ENCODE assay signal across 4 fruit fly cellular contexts in genomic region chr3R:12010202-12010824, dm6.
TF ChIP-seq lines count a peak whose summit lies in the region.

KLHL18 (minus strand) TSS chr3R:12010434.
GCC185 (plus strand) TSS chr3R:12010772.

TF ChIP-seq in whole organism, adult, 20 proteins besides CTCF, POLR2A, EP300 and RAD21 (continued from another document):
- TF ChIP-seq CG5204 (GFP tag; optimal IDR thresholded peaks at IDR 0.05; lab: Kevin White, UChicago) (peak; percentile 78), Crg-1 (GFP tag; optimal IDR thresholded peaks at IDR 0.05; lab: Kevin White, UChicago) (peak; percentile 72)
TF ChIP-seq in whole organism, adult: peak in this region for 18.

TF ChIP-seq in whole organism, embryonic, 481 proteins besides CTCF, POLR2A, EP300 and RAD21 (continued from another document and continues in another):
- TF ChIP-seq mld (GFP tag; IDR thresholded peaks at IDR 0.05; lab: Robert Waterston, UW; ENCODE audit: partially characterized antibody) (peak; percentile 19; the same call in 1 of the 3 replicates), Med (GFP tag; lab: Kevin White, UChicago) (peak; percentile 84), run (tag; optimal IDR thresholded peaks at IDR 0.05; lab: Kevin White, UChicago) (peak; percentile 18), Gsc (GFP tag; IDR thresholded peaks at IDR 0.05; lab: Robert Waterston, UW) (no peak), CG1603 (tag; optimal IDR thresholded peaks at IDR 0.05; lab: Kevin White, UChicago) (no peak), sna (GFP tag; IDR thresholded peaks at IDR 0.05; lab: Robert Waterston, UW; ENCODE audit: partially characterized antibody) (peak; percentile 69; the same call in 1 of the 2 replicates), CG18011 (GFP tag; optimal IDR thresholded peaks at IDR 0.05; lab: Kevin White, UChicago) (no peak), CG7963 (GFP tag; IDR thresholded peaks at IDR 0.05; lab: Robert Waterston, UW; ENCODE audit: partially characterized antibody) (no peak), Oli (tag; optimal IDR thresholded peaks at IDR 0.05; lab: Kevin White, UChicago) (peak; percentile 63), CG7372 (GFP tag; IDR thresholded peaks at IDR 0.05; lab: Robert Waterston, UW) (peak; percentile 64), CG4282 (GFP tag; optimal IDR thresholded peaks at IDR 0.05; lab: Kevin White, UChicago) (peak; percentile 22), row (GFP tag; IDR thresholded peaks at IDR 0.05; lab: Robert Waterston, UW) (peak; percentile 98), dmrt11E (tag; optimal IDR thresholded peaks at IDR 0.05; lab: Kevin White, UChicago) (peak; percentile 81), Chrac-16 (GFP tag; optimal IDR thresholded peaks at IDR 0.05; lab: Kevin White, UChicago) (peak; percentile 82), sisA (GFP tag; IDR thresholded peaks at IDR 0.05; lab: Robert Waterston, UW) (peak; percentile 78), HmgD (GFP tag; optimal IDR thresholded peaks at IDR 0.05; lab: Kevin White, UChicago) (peak; percentile 31), E2f1 (GFP tag; IDR thresholded peaks at IDR 0.05; lab: Robert Waterston, UW) (peak; percentile 43; the same call in 1 of the 2 replicates), toy (GFP tag; IDR thresholded peaks at IDR 0.05; lab: Robert Waterston, UW) (peak; percentile 9; the same call in 1 of the 2 replicates), HHEX (GFP tag; optimal IDR thresholded peaks at IDR 0.05; lab: Kevin White, UChicago) (peak; percentile 55), mirr (GFP tag; optimal IDR thresholded peaks at IDR 0.05; lab: Kevin White, UChicago) (no peak), scrt (GFP tag; optimal IDR thresholded peaks at IDR 0.05; lab: Kevin White, UChicago) (peak; percentile 52), Sry-δ (GFP tag; optimal IDR thresholded peaks at IDR 0.05; lab: Kevin White, UChicago) (peak; percentile 92), CG8089 (GFP tag; optimal IDR thresholded peaks at IDR 0.05; lab: Kevin White, UChicago) (peak; percentile 23), CG16813 (GFP tag; IDR thresholded peaks at IDR 0.05; lab: Robert Waterston, UW; ENCODE audit: partially characterized antibody) (peak; percentile 89), Dip2 (GFP tag; IDR thresholded peaks at IDR 0.05; lab: Robert Waterston, UW) (peak; percentile 36; the same call in 1 of the 2 replicates), TFAM (GFP tag; optimal IDR thresholded peaks at IDR 0.05; lab: Kevin White, UChicago) (no peak), fd3F (GFP tag; optimal IDR thresholded peaks at IDR 0.05; lab: Kevin White, UChicago) (peak; percentile 62), MBD-R2 (GFP tag; IDR thresholded peaks at IDR 0.05; lab: Robert Waterston, UW) (peak; percentile 82), sug (tag; optimal IDR thresholded peaks at IDR 0.05; lab: Kevin White, UChicago) (no peak), CG34376 (GFP tag; optimal IDR thresholded peaks at IDR 0.05; lab: Kevin White, UChicago) (no peak), CG13123 (GFP tag; optimal IDR thresholded peaks at IDR 0.05; lab: Kevin White, UChicago) (peak; percentile 30), CG16863 (GFP tag; optimal IDR thresholded peaks at IDR 0.05; lab: Kevin White, UChicago) (peak; percentile 49), CG43689 (GFP tag; IDR thresholded peaks at IDR 0.05; lab: Robert Waterston, UW) (no peak), vfl (GFP tag; optimal IDR thresholded peaks at IDR 0.05; lab: Kevin White, UChicago) (peak; percentile 63), CG34224 (GFP tag; IDR thresholded peaks at IDR 0.05; lab: Robert Waterston, UW; ENCODE audit: partially characterized antibody) (peak; percentile 62; the same call in 1 of the 3 replicates), CG11695 (GFP tag; IDR thresholded peaks at IDR 0.05; lab: Robert Waterston, UW) (0 out of 3 replicates have a peak, but pooled peaks have one; percentile 43), Dref (GFP tag; IDR thresholded peaks at IDR 0.05; lab: Robert Waterston, UW) (peak; percentile 66), az2 (GFP tag; optimal IDR thresholded peaks at IDR 0.05; lab: Kevin White, UChicago) (peak; percentile 78), salm (tag; optimal IDR thresholded peaks at IDR 0.05; lab: Kevin White, UChicago) (no peak), CG12391 (tag; optimal IDR thresholded peaks at IDR 0.05; lab: Kevin White, UChicago) (peak; percentile 86), sens (GFP tag; lab: Kevin White, UChicago) (peak; percentile 96)

TF ChIP-seq in whole organism, prepupa, 60 proteins besides CTCF, POLR2A, EP300 and RAD21 (continued from another document):
- peak; percentile 55 for TF ChIP-seq fkh (GFP tag; optimal IDR thresholded peaks at IDR 0.05; lab: Kevin White, UChicago)
- no peak for TF ChIP-seq fd85E (GFP tag; optimal IDR thresholded peaks at IDR 0.05; lab: Kevin White, UChicago)
- peak; percentile 74 for TF ChIP-seq CG34406 (GFP tag; optimal IDR thresholded peaks at IDR 0.05; lab: Kevin White, UChicago)
- TF ChIP-seq Eip78C (GFP tag; lab: Kevin White, UChicago) = no peak
- no peak for TF ChIP-seq dsx (GFP tag; optimal IDR thresholded peaks at IDR 0.05; lab: Kevin White, UChicago; ENCODE audit: poor library complexity, severe bottlenecking)
- peak; percentile 79 for TF ChIP-seq CG32006 (GFP tag; optimal IDR thresholded peaks at IDR 0.05; lab: Kevin White, UChicago)
- peak; percentile 61 for TF ChIP-seq Gug (GFP tag; IDR thresholded peaks at IDR 0.05; lab: Robert Waterston, UW)
- TF ChIP-seq CG8632 (GFP tag; optimal IDR thresholded peaks at IDR 0.05; lab: Kevin White, UChicago) = peak; percentile 55
- peak; percentile 73 for TF ChIP-seq Met (GFP tag; optimal IDR thresholded peaks at IDR 0.05; lab: Kevin White, UChicago)
- peak; percentile 87 for TF ChIP-seq CG3032 (tag; optimal IDR thresholded peaks at IDR 0.05; lab: Kevin White, UChicago)
- TF ChIP-seq CG15336 (GFP tag; IDR thresholded peaks at IDR 0.05; lab: Robert Waterston, UW) = no peak
- no peak for TF ChIP-seq CG4318 (GFP tag; optimal IDR thresholded peaks at IDR 0.05; lab: Kevin White, UChicago)
- TF ChIP-seq CG8119 (GFP tag; IDR thresholded peaks at IDR 0.05; lab: Robert Waterston, UW) = no peak
- no peak for TF ChIP-seq CG6854 (GFP tag; optimal IDR thresholded peaks at IDR 0.05; lab: Kevin White, UChicago)
- TF ChIP-seq CG16779 (tag; optimal IDR thresholded peaks at IDR 0.05; lab: Kevin White, UChicago) = no peak
- TF ChIP-seq CG6792 (GFP tag; optimal IDR thresholded peaks at IDR 0.05; lab: Kevin White, UChicago) = peak; percentile 67
- TF ChIP-seq CG1621 (tag; optimal IDR thresholded peaks at IDR 0.05; lab: Kevin White, UChicago) = no peak
- TF ChIP-seq dac (GFP tag; optimal IDR thresholded peaks at IDR 0.05; lab: Kevin White, UChicago) = peak; percentile 49
- peak; percentile 75 for TF ChIP-seq Ets96B (tag; optimal IDR thresholded peaks at IDR 0.05; lab: Kevin White, UChicago)
- peak; percentile 52 for TF ChIP-seq CG7368 (GFP tag; optimal IDR thresholded peaks at IDR 0.05; lab: Kevin White, UChicago)
- TF ChIP-seq CG6276 (GFP tag; optimal IDR thresholded peaks at IDR 0.05; lab: Kevin White, UChicago) = no peak
- TF ChIP-seq Sox15 (GFP tag; optimal IDR thresholded peaks at IDR 0.05; lab: Kevin White, UChicago) = peak; percentile 88
- peak; percentile 88 for TF ChIP-seq CG31627 (GFP tag; optimal IDR thresholded peaks at IDR 0.05; lab: Kevin White, UChicago)
- peak; percentile 94 for TF ChIP-seq svp (GFP tag; lab: Kevin White, UChicago)
- peak; percentile 56 for TF ChIP-seq CG8319 (GFP tag; optimal IDR thresholded peaks at IDR 0.05; lab: Kevin White, UChicago)
- peak; percentile 38 for TF ChIP-seq spab (GFP tag; optimal IDR thresholded peaks at IDR 0.05; lab: Kevin White, UChicago)
- TF ChIP-seq CG6163 (GFP tag; IDR thresholded peaks at IDR 0.05; lab: Robert Waterston, UW) = no peak; the same call in 2 of the 3 replicates
- peak; percentile 87 for TF ChIP-seq esn (GFP tag; optimal IDR thresholded peaks at IDR 0.05; lab: Kevin White, UChicago)
- peak; percentile 91 for TF ChIP-seq CG10631 (GFP tag; optimal IDR thresholded peaks at IDR 0.05; lab: Kevin White, UChicago)
- peak; percentile 27 for TF ChIP-seq fd59A (GFP tag; optimal IDR thresholded peaks at IDR 0.05; lab: Kevin White, UChicago)
- peak; percentile 87 for TF ChIP-seq cyc (GFP tag; optimal IDR thresholded peaks at IDR 0.05; lab: Kevin White, UChicago)
- peak; percentile 88 for TF ChIP-seq lz (GFP tag; optimal IDR thresholded peaks at IDR 0.05; lab: Kevin White, UChicago)
- peak; percentile 83 for TF ChIP-seq Hr4 (GFP tag; optimal IDR thresholded peaks at IDR 0.05; lab: Kevin White, UChicago)
- peak; percentile 83 for TF ChIP-seq Smox (GFP tag; optimal IDR thresholded peaks at IDR 0.05; lab: Kevin White, UChicago)
- no peak for TF ChIP-seq vri (GFP tag; optimal IDR thresholded peaks at IDR 0.05; lab: Kevin White, UChicago)
- TF ChIP-seq Sox102F (GFP tag; optimal IDR thresholded peaks at IDR 0.05; lab: Kevin White, UChicago) = no peak
- no peak for TF ChIP-seq Hr38 (GFP tag; optimal IDR thresholded peaks at IDR 0.05; lab: Kevin White, UChicago)
- peak; percentile 12 for TF ChIP-seq Eip93F (GFP tag; optimal IDR thresholded peaks at IDR 0.05; lab: Kevin White, UChicago)
- TF ChIP-seq pdm3 (GFP tag; optimal IDR thresholded peaks at IDR 0.05; lab: Kevin White, UChicago) = no peak
- peak; percentile 61 for TF ChIP-seq CG10669 (GFP tag; optimal IDR thresholded peaks at IDR 0.05; lab: Kevin White, UChicago)
- TF ChIP-seq net (GFP tag; optimal IDR thresholded peaks at IDR 0.05; lab: Kevin White, UChicago) = peak; percentile 49

TF ChIP-seq in whole organism, wandering third instar larva, 38 proteins besides CTCF, POLR2A, EP300 and RAD21 (continued from another document):
- no peak for TF ChIP-seq Hnf4 (GFP tag; optimal IDR thresholded peaks at IDR 0.05; lab: Kevin White, UChicago)
- TF ChIP-seq OdsH (GFP tag; optimal IDR thresholded peaks at IDR 0.05; lab: Kevin White, UChicago) = peak; percentile 78
- TF ChIP-seq psq (GFP tag; optimal IDR thresholded peaks at IDR 0.05; lab: Kevin White, UChicago) = peak; percentile 78
- TF ChIP-seq Dif (GFP tag; optimal IDR thresholded peaks at IDR 0.05; lab: Kevin White, UChicago; ENCODE audit: partially characterized antibody) = no peak
- TF ChIP-seq Vsx2 (GFP tag; optimal IDR thresholded peaks at IDR 0.05; lab: Kevin White, UChicago; ENCODE audit: partially characterized antibody) = no peak
- peak; percentile 84 for TF ChIP-seq h (GFP tag; optimal IDR thresholded peaks at IDR 0.05; lab: Kevin White, UChicago)
- peak; percentile 76 for TF ChIP-seq Sp1 (GFP tag; optimal IDR thresholded peaks at IDR 0.05; lab: Kevin White, UChicago)
- peak in 1 of 2 experiments; percentile 89 for TF ChIP-seq foxo (GFP tag; optimal IDR thresholded peaks at IDR 0.05; lab: Kevin White, UChicago)
- no peak for TF ChIP-seq pan (optimal IDR thresholded peaks at IDR 0.05; lab: Kevin White, UChicago)
- TF ChIP-seq Dfd (GFP tag; optimal IDR thresholded peaks at IDR 0.05; lab: Kevin White, UChicago) = no peak
- peak; percentile 54 for TF ChIP-seq GATAd (GFP tag; optimal IDR thresholded peaks at IDR 0.05; lab: Kevin White, UChicago)
